Worm (Caenorhabditis elegans): ENCODE results near the gene ttr-10.
A peak's percentile ranks its signal among the peaks of the same experiment; 100 is the strongest.

Gene ttr-10

DNA sequence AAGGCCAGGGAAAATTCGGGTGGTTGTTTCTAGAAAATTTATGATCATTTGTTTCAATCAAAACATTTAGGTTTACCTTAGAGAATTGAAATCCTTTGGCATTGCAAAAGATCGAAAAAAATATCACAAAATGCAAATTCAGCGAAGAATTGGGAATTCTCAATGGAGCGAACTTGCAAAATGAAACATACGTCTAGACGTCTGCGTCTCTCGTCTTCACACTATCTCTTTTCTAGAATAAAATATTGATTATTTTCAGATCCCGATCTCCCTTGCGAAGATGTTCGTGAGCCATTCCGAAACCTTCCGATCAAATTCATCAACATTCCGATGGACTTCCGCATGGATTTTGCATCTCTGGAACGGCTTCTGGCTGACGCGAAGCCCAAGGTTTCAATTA, 26.7 kb upstream of the ttr-10 start, which contains the start of gene ets-6:
TSS of gene ets-6 (minus strand) at position 169 of the 400 bp plus-strand sequence.
- TF ChIP-seq lin-11 (tag; optimal IDR thresholded peaks at IDR 0.05) (no peak), dmd-4 (tag; optimal IDR thresholded peaks at IDR 0.05) (no peak), elt-3 (tag; optimal IDR thresholded peaks at IDR 0.05) (no peak), nhr-10 (tag; optimal IDR thresholded peaks at IDR 0.05) (no peak), ceh-16 (tag; optimal IDR thresholded peaks at IDR 0.05) (no peak), crh-2 (tag; optimal IDR thresholded peaks at IDR 0.05) (peak; percentile 55), nhr-12 (tag; optimal IDR thresholded peaks at IDR 0.05) (no peak), sem-4 (tag; optimal IDR thresholded peaks at IDR 0.05) (no peak), snpc-4 (tag; optimal IDR thresholded peaks at IDR 0.05) (no peak), Y55F3AM.14 (GFP tag; optimal IDR thresholded peaks at IDR 0.05) (no peak), mbf-1 (tag; optimal IDR thresholded peaks at IDR 0.05) (no peak), fos-1 (tag; optimal IDR thresholded peaks at IDR 0.05) (peak; percentile 25), sma-3 (GFP tag; optimal IDR thresholded peaks at IDR 0.05) (peak; percentile 16), R02D3.7 (tag; optimal IDR thresholded peaks at IDR 0.05) (no peak), F13H6.1 (tag; optimal IDR thresholded peaks at IDR 0.05) (no peak), nhr-6 (tag; optimal IDR thresholded peaks at IDR 0.05) (no peak), peb-1 (tag; optimal IDR thresholded peaks at IDR 0.05) (no peak), nhr-237 (tag; optimal IDR thresholded peaks at IDR 0.05) (no peak), mab-5 (tag; optimal IDR thresholded peaks at IDR 0.05) (no peak), lin-13 (GFP tag; optimal IDR thresholded peaks at IDR 0.05) (no peak), alr-1 (tag; optimal IDR thresholded peaks at IDR 0.05) (no peak), nhr-129 (tag; optimal IDR thresholded peaks at IDR 0.05) (peak; percentile 50), lin-39 (tag; optimal IDR thresholded peaks at IDR 0.05) (no peak), sma-9 (GFP tag; optimal IDR thresholded peaks at IDR 0.05) (peak; percentile 26), sma-9 (tag; optimal IDR thresholded peaks at IDR 0.05) (no peak), nhr-25 (tag; optimal IDR thresholded peaks at IDR 0.05) (peak; percentile 35), unc-62 (GFP tag; optimal IDR thresholded peaks at IDR 0.05) (no peak), ztf-1 (GFP tag; conservative IDR thresholded peaks at IDR 0.05) (no peak), nhr-23 (tag; optimal IDR thresholded peaks at IDR 0.05) (no peak), mdl-1 (tag; optimal IDR thresholded peaks at IDR 0.05) (no peak), ceh-82 (tag; optimal IDR thresholded peaks at IDR 0.05) (no peak), lsy-2 (tag; optimal IDR thresholded peaks at IDR 0.05) (peak; percentile 10 to 78), gmeb-1 (tag; optimal IDR thresholded peaks at IDR 0.05) (peak; percentile 60), ama-1 (optimal IDR thresholded peaks at IDR 0.05) (no peak), nhr-11 (tag; optimal IDR thresholded peaks at IDR 0.05) (no peak), zag-1 (tag; optimal IDR thresholded peaks at IDR 0.05) (no peak), aly-2 (tag; optimal IDR thresholded peaks at IDR 0.05) (no peak), nhr-77 (tag; optimal IDR thresholded peaks at IDR 0.05) (no peak), unc-55 (GFP tag; optimal IDR thresholded peaks at IDR 0.05) (peak; percentile 76), ztf-11 (tag; optimal IDR thresholded peaks at IDR 0.05) (no peak), ztf-4 (tag; optimal IDR thresholded peaks at IDR 0.05) (no peak), nhr-21 (tag; optimal IDR thresholded peaks at IDR 0.05) (peak; percentile 18), blmp-1 (tag; optimal IDR thresholded peaks at IDR 0.05; ENCODE audit: insufficient read depth) (no peak), elt-1 (tag; optimal IDR thresholded peaks at IDR 0.05) (no peak), egl-27 (tag; optimal IDR thresholded peaks at IDR 0.05) (no peak), ZK546.5 (tag; optimal IDR thresholded peaks at IDR 0.05) (no peak), C34F6.9 (tag; optimal IDR thresholded peaks at IDR 0.05) (peak; percentile 77)

DNA sequence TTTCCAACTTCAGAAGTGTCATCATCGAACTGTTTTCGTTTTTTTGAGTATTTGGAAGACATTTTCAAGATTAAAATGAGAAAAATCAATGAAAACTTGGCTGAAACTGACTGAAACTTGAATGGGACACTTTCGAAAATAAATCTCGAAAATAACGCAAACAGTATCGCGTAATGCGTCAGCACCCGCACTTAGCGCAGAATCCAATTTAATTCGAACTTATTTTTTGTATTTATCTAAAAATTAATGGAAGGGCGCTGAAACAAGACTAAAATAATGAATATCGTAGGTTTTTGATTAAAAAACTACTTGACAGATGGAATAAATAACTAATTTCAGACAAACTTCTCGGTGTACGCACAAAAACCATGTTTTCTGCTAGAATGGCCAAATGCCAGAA, 21.8 kb upstream of the ttr-10 start, which contains the start of the genes snu-66 and ints-9:
TSS of gene snu-66 (minus strand) at position 108 of the 400 bp plus-strand sequence.
TSS of gene ints-9 (plus strand) at position 240 of the 400 bp plus-strand sequence.
- TF ChIP-seq nhr-12 (tag; optimal IDR thresholded peaks at IDR 0.05) (no peak), aly-2 (tag; optimal IDR thresholded peaks at IDR 0.05) (no peak), unc-55 (GFP tag; optimal IDR thresholded peaks at IDR 0.05) (peak; percentile 81), lsy-2 (tag; optimal IDR thresholded peaks at IDR 0.05) (peak; percentile 63 to 82), ztf-4 (tag; optimal IDR thresholded peaks at IDR 0.05) (no peak), nhr-77 (tag; optimal IDR thresholded peaks at IDR 0.05) (no peak), fos-1 (tag; optimal IDR thresholded peaks at IDR 0.05) (no peak), ztf-1 (GFP tag; conservative IDR thresholded peaks at IDR 0.05) (no peak), nhr-6 (tag; optimal IDR thresholded peaks at IDR 0.05) (peak; percentile 36), blmp-1 (tag; optimal IDR thresholded peaks at IDR 0.05; ENCODE audit: insufficient read depth) (no peak), alr-1 (tag; optimal IDR thresholded peaks at IDR 0.05) (no peak), nhr-25 (tag; optimal IDR thresholded peaks at IDR 0.05) (no peak), egl-27 (tag; optimal IDR thresholded peaks at IDR 0.05) (no peak), nhr-21 (tag; optimal IDR thresholded peaks at IDR 0.05) (peak; percentile 49), ceh-16 (tag; optimal IDR thresholded peaks at IDR 0.05) (no peak), elt-3 (tag; optimal IDR thresholded peaks at IDR 0.05) (no peak), lin-13 (GFP tag; optimal IDR thresholded peaks at IDR 0.05) (peak; percentile 40), unc-39 (tag; optimal IDR thresholded peaks at IDR 0.05) (no peak), sma-9 (GFP tag; optimal IDR thresholded peaks at IDR 0.05) (peak; percentile 74), sma-9 (tag; optimal IDR thresholded peaks at IDR 0.05) (no peak), ama-1 (optimal IDR thresholded peaks at IDR 0.05) (no peak), ZK546.5 (tag; optimal IDR thresholded peaks at IDR 0.05) (no peak), ceh-82 (tag; optimal IDR thresholded peaks at IDR 0.05) (no peak), R02D3.7 (tag; optimal IDR thresholded peaks at IDR 0.05) (no peak), nhr-237 (tag; optimal IDR thresholded peaks at IDR 0.05) (no peak), dmd-4 (tag; optimal IDR thresholded peaks at IDR 0.05) (no peak), snpc-4 (tag; optimal IDR thresholded peaks at IDR 0.05) (peak; percentile 22), crh-2 (tag; optimal IDR thresholded peaks at IDR 0.05) (peak; percentile 51), mbf-1 (tag; optimal IDR thresholded peaks at IDR 0.05) (no peak), Y55F3AM.14 (GFP tag; optimal IDR thresholded peaks at IDR 0.05) (no peak), nhr-129 (tag; optimal IDR thresholded peaks at IDR 0.05) (peak; percentile 65), nhr-23 (tag; optimal IDR thresholded peaks at IDR 0.05) (no peak), sem-4 (tag; optimal IDR thresholded peaks at IDR 0.05) (peak; percentile 16), mab-5 (tag; optimal IDR thresholded peaks at IDR 0.05) (no peak), gmeb-1 (tag; optimal IDR thresholded peaks at IDR 0.05) (peak; percentile 82), mdl-1 (tag; optimal IDR thresholded peaks at IDR 0.05) (no peak), elt-1 (tag; optimal IDR thresholded peaks at IDR 0.05) (no peak), nhr-10 (tag; optimal IDR thresholded peaks at IDR 0.05) (no peak), lin-11 (tag; optimal IDR thresholded peaks at IDR 0.05) (no peak), F13H6.1 (tag; optimal IDR thresholded peaks at IDR 0.05) (peak; percentile 69)

All from whole organism, L2 larva.